Worm (Caenorhabditis elegans): Measurements from ENCODE around the gene alkb-8.

DNA sequence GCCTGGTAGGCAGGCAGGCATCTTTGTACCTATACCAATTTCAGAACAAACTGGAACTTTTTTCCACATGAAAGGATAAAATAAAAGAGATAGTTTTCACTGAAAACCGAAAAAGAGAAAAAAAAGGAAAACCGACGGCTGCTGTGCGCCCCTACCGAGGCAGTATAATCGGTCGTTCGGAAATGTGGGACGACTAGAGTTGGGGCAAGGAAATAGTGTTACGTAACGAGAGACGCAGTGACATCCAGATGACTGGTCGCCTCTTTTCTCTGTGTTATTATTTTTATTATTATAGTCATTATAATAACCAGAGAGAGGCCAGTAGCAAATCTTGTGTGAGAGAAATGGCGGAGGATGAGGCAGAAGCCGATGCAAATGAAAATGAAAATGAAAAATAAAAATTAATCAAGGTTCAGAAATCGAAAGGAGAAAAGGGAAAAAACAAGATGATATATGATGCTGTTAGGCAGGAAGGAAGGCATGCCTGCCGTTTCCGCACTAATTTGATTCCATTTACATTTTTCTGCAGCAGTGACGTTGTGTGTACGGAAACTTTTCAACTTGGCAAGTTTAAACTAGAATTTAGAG lies 27.7 kb upstream of the alkb-8 start:
- TF ChIP-seq ztf-11 (tag; optimal IDR thresholded peaks at IDR 0.05) (no peak), C34B4.2 (tag; optimal IDR thresholded peaks at IDR 0.05) (no peak), ama-1 (optimal IDR thresholded peaks at IDR 0.05) (no peak), nhr-12 (tag; optimal IDR thresholded peaks at IDR 0.05) (no peak)

Measured in whole organism, L1 larva.